Worm (Caenorhabditis elegans) whole organism, L4 larva: ENCODE data around the gene pept-2.

Experiments used
- Y75B8A.6 ChIP-seq: fragments of 200-800 bp; sonication (Bioruptor generic); IDR thresholded peaks from 2 replicates; pipeline ENCODE4 v1.3.6; 2022; ENCODE audit warnings: missing genetic modification reagents, missing genetic modification characterization, missing compliant biosample characterization
- dve-1 ChIP-seq: sonication (generic microtip); optimal IDR thresholded peaks from 2 replicates; lab custom pipeline; 2017; ENCODE audit warnings: antibody characterized with exemption, mild to moderate bottlenecking, missing genetic modification characterization, missing compliant biosample characterization; ENCODE audit not compliant: insufficient read depth
- mdl-1 ChIP-seq, 2 experiments: fragments of 150-350 bp in 1 of 2; sonication (generic microtip) in 1 of 2; optimal IDR thresholded peaks; 2 replicates each; lab custom pipeline; 2014 to 2017; ENCODE audit warnings: missing biosample characterization in 2 of 2, missing genetic modification characterization in 2 of 2
- mep-1 ChIP-seq: fragments of 150-350 bp; sonication (generic microtip); optimal IDR thresholded peaks from 3 replicates; lab custom pipeline; 2014; ENCODE audit warnings: missing biosample characterization, missing genetic modification characterization
- nhr-25 ChIP-seq: sonication (generic microtip); optimal IDR thresholded peaks from 2 replicates; lab custom pipeline; 2017; ENCODE audit warnings: missing genetic modification characterization, mild to moderate bottlenecking, missing compliant biosample characterization, antibody characterized with exemption, moderate library complexity, borderline replicate concordance; ENCODE audit not compliant: insufficient read depth
- nhr-28 ChIP-seq: fragments of 150-350 bp; optimal IDR thresholded peaks from 2 replicates; lab custom pipeline; 2014; ENCODE audit warnings: missing biosample characterization, missing genetic modification characterization
- snpc-4 ChIP-seq: fragments of 150-350 bp; optimal IDR thresholded peaks from 2 replicates; lab custom pipeline; 2014; ENCODE audit warnings: missing biosample characterization, missing genetic modification characterization
- unc-130 ChIP-seq: sonication (generic microtip); optimal IDR thresholded peaks from 2 replicates; lab custom pipeline; 2016; ENCODE audit warnings: missing genetic modification reagents, missing genetic modification characterization, missing compliant biosample characterization
- unc-62 ChIP-seq, 3 experiments: fragments of 150-350 bp in 1 of 3; sonication (generic microtip); optimal IDR thresholded peaks in 2 of 3; peaks in 1 of 3; 1 replicate in 1 of 3; 2 replicates in 2 of 3; lab custom pipeline; 2014 to 2017; ENCODE audit warnings: missing biosample characterization in 3 of 3, missing genetic modification characterization in 3 of 3, missing genetic modification reagents in 3 of 3, missing genotype in 1 of 3

ce11 chrIV:10825383-10825782 lies 34.9 kb downstream of the pept-2 start:
- no peak for TF ChIP-seq snpc-4
- no peak for TF ChIP-seq nhr-28 (tag; lab: Kevin White, UChicago)
- no peak for TF ChIP-seq mep-1
- TF ChIP-seq mdl-1 (tag; optimal IDR thresholded peaks at IDR 0.05; lab: Kevin White, UChicago): no peak
- no peak for TF ChIP-seq dve-1 (tag; lab: Kevin White, UChicago)
- no peak for TF ChIP-seq unc-62 (GFP tag; optimal IDR thresholded peaks at IDR 0.05 in 1 of 2; lab: Kevin White, UChicago)
- TF ChIP-seq unc-62 (tag; optimal IDR thresholded peaks at IDR 0.05; lab: Kevin White, UChicago): no peak
- TF ChIP-seq unc-130 (GFP tag; lab: Kevin White, UChicago): no peak
- no peak for TF ChIP-seq Y75B8A.6 (GFP tag; lab: Robert Waterston, UW)
- no peak for TF ChIP-seq nhr-25 (tag; lab: Kevin White, UChicago)
